Worm (Caenorhabditis elegans) whole organism, late embryonic: ENCODE data around the gene cnk-1.

Experiments used
- C08G9.2 ChIP-seq: sonication (generic microtip); optimal IDR thresholded peaks from 2 replicates; lab custom pipeline; 2016; ENCODE audit warnings: mild to moderate bottlenecking, missing genetic modification characterization, moderate library complexity, missing compliant biosample characterization
- F13H6.1 ChIP-seq: sonication (generic microtip); optimal IDR thresholded peaks from 2 replicates; lab custom pipeline; 2016; ENCODE audit warnings: missing genetic modification characterization, missing compliant biosample characterization
- dve-1 ChIP-seq: sonication (generic microtip); optimal IDR thresholded peaks from 2 replicates; lab custom pipeline; 2017; ENCODE audit warnings: antibody characterized with exemption, mild to moderate bottlenecking, missing genetic modification characterization, missing compliant biosample characterization
- fax-1 ChIP-seq: sonication (generic microtip); optimal IDR thresholded peaks from 2 replicates; lab custom pipeline; 2016; ENCODE audit warnings: missing genotype, missing genetic modification characterization, missing compliant biosample characterization
- hlh-6 ChIP-seq: sonication (generic microtip); optimal IDR thresholded peaks from 2 replicates; lab custom pipeline; 2016; ENCODE audit warnings: missing genotype, missing genetic modification characterization, missing compliant biosample characterization
- lim-6 ChIP-seq: sonication (generic microtip); optimal IDR thresholded peaks from 2 replicates; lab custom pipeline; 2016; ENCODE audit warnings: missing genetic modification characterization, missing compliant biosample characterization
- nhr-232 ChIP-seq: sonication (generic microtip); optimal IDR thresholded peaks from 2 replicates; lab custom pipeline; 2016; ENCODE audit warnings: missing genetic modification characterization, missing compliant biosample characterization
- rnt-1 ChIP-seq: sonication (generic microtip); optimal IDR thresholded peaks from 2 replicates; lab custom pipeline; 2016; ENCODE audit warnings: missing genetic modification characterization, missing compliant biosample characterization
- sox-4 ChIP-seq: sonication (generic microtip); optimal IDR thresholded peaks from 2 replicates; lab custom pipeline; 2017; ENCODE audit warnings: mild to moderate bottlenecking, missing genetic modification characterization, inconsistent platforms, missing compliant biosample characterization
- tbx-2 ChIP-seq: sonication (generic microtip); optimal IDR thresholded peaks from 2 replicates; lab custom pipeline; 2016; ENCODE audit warnings: missing genetic modification characterization, missing compliant biosample characterization

ce11 chrIII:10293946-10294345 lies 22.9 kb downstream of the cnk-1 start:
- TF ChIP-seq dve-1 (tag; lab: Kevin White, UChicago) = no peak
- no peak for TF ChIP-seq F13H6.1 (tag; lab: Kevin White, UChicago)
- no peak for TF ChIP-seq nhr-232 (tag; lab: Kevin White, UChicago)
- no peak for TF ChIP-seq rnt-1 (tag; lab: Kevin White, UChicago)
- TF ChIP-seq sox-4 (tag; lab: Kevin White, UChicago) = no peak
- TF ChIP-seq fax-1 (tag; lab: Kevin White, UChicago) = no peak
- no peak for TF ChIP-seq hlh-6
- no peak for TF ChIP-seq lim-6
- no peak for TF ChIP-seq tbx-2 (tag; lab: Kevin White, UChicago)
- TF ChIP-seq C08G9.2 (tag; lab: Kevin White, UChicago) = no peak
